Fruit fly (Drosophila melanogaster) whole organism, pupa: Measurements from ENCODE around the gene eca.

ENCODE experiments used
- CG10348 ChIP-seq: fragments of 200-800 bp; sonication (Bioruptor generic); IDR thresholded peaks from 2 replicates; pipeline ENCODE4 v1.3.6; 2022; ENCODE audit warnings: missing biosample characterization, missing genetic modification characterization
- CG12605 ChIP-seq: fragments of 200-800 bp; sonication (Bioruptor generic); IDR thresholded peaks from 2 replicates; pipeline ENCODE4 v1.3.6; 2022; ENCODE audit warnings: missing biosample characterization, missing genetic modification characterization
- CG13204 ChIP-seq: fragments of 200-800 bp; sonication (Bioruptor generic); optimal IDR thresholded peaks from 2 replicates; lab custom pipeline; 2018; ENCODE audit warnings: missing biosample characterization, mild to moderate bottlenecking, missing genetic modification characterization, moderate library complexity
- CG14655 ChIP-seq: fragments of 200-800 bp; sonication (Bioruptor generic); optimal IDR thresholded peaks from 3 replicates; lab custom pipeline; 2017; ENCODE audit warnings: mild to moderate bottlenecking, missing biosample characterization, missing genetic modification reagents, missing genetic modification characterization
- CG15710 ChIP-seq: fragments of 200-800 bp; sonication (Bioruptor generic); optimal IDR thresholded peaks from 2 replicates; lab custom pipeline; 2018; ENCODE audit warnings: missing biosample characterization, mild to moderate bottlenecking, missing genetic modification characterization, moderate library complexity
- CG17806 ChIP-seq: fragments of 200-800 bp; sonication (Bioruptor generic); optimal IDR thresholded peaks from 2 replicates; lab custom pipeline; 2018; ENCODE audit warnings: missing biosample characterization, mild to moderate bottlenecking, missing genetic modification characterization, moderate library complexity
- CG32121 ChIP-seq: fragments of 200-800 bp; sonication (Bioruptor generic); IDR thresholded peaks from 2 replicates; pipeline ENCODE4 v1.3.6; 2022; ENCODE audit warnings: missing biosample characterization, missing genetic modification characterization
- CG34367 ChIP-seq: fragments of 200-800 bp; sonication (Bioruptor generic); optimal IDR thresholded peaks from 2 replicates; lab custom pipeline; 2018; ENCODE audit warnings: missing biosample characterization, mild to moderate bottlenecking, missing genetic modification characterization
- CG4496 ChIP-seq: fragments of 200-800 bp; sonication (Bioruptor generic); IDR thresholded peaks from 3 replicates; pipeline ENCODE4 v1.3.6; 2022; ENCODE audit warnings: missing biosample characterization, missing genetic modification characterization
- CG8159 ChIP-seq: fragments of 200-800 bp; sonication (Bioruptor generic); optimal IDR thresholded peaks from 3 replicates; lab custom pipeline; 2018; ENCODE audit warnings: missing biosample characterization, mild to moderate bottlenecking, missing genetic modification characterization, moderate library complexity
- CG8301 ChIP-seq: fragments of 200-800 bp; sonication (Bioruptor generic); optimal IDR thresholded peaks from 2 replicates; lab custom pipeline; 2018; ENCODE audit warnings: missing biosample characterization, mild to moderate bottlenecking, missing genetic modification characterization
- CG9948 ChIP-seq: fragments of 200-800 bp; sonication (Bioruptor generic); optimal IDR thresholded peaks from 2 replicates; lab custom pipeline; 2018; ENCODE audit warnings: missing biosample characterization, mild to moderate bottlenecking, missing genetic modification characterization, moderate library complexity
- D1 ChIP-seq: fragments of 200-800 bp; sonication (Bioruptor generic); optimal IDR thresholded peaks from 2 replicates; lab custom pipeline; 2018; ENCODE audit warnings: missing biosample characterization, mild to moderate bottlenecking, missing genetic modification characterization, moderate library complexity
- EcR ChIP-seq: fragments of 200-800 bp; sonication (Bioruptor generic); optimal IDR thresholded peaks from 3 replicates; lab custom pipeline; 2019; ENCODE audit warnings: missing biosample characterization, missing genetic modification characterization, mild to moderate bottlenecking, moderate library complexity, missing genetic modification reagents
- Ets98B ChIP-seq: fragments of 200-800 bp; sonication (Bioruptor generic); IDR thresholded peaks from 2 replicates; pipeline ENCODE4 v1.3.6; 2022; ENCODE audit warnings: missing biosample characterization, missing genetic modification characterization
- Pif1A ChIP-seq: fragments of 200-800 bp; sonication (Bioruptor generic); optimal IDR thresholded peaks from 3 replicates; lab custom pipeline; 2016; ENCODE audit warnings: missing biosample characterization, missing genetic modification characterization
- Pif1B ChIP-seq: fragments of 200-800 bp; sonication (Bioruptor generic); optimal IDR thresholded peaks from 3 replicates; lab custom pipeline; 2016; ENCODE audit warnings: missing biosample characterization, missing genetic modification characterization
- Snoo ChIP-seq: fragments of 200-800 bp; sonication (Bioruptor generic); optimal IDR thresholded peaks from 3 replicates; lab custom pipeline; 2017; ENCODE audit warnings: missing biosample characterization, mild to moderate bottlenecking, missing genetic modification characterization, inconsistent platforms
- fd96Ca ChIP-seq: fragments of 200-800 bp; sonication (Bioruptor generic); IDR thresholded peaks from 3 replicates; pipeline ENCODE4 v1.3.6; 2022; ENCODE audit warnings: missing biosample characterization, missing genetic modification characterization
- gl ChIP-seq: fragments of 200-800 bp; sonication (Bioruptor generic); optimal IDR thresholded peaks from 2 replicates; lab custom pipeline; 2018; ENCODE audit warnings: missing biosample characterization, mild to moderate bottlenecking, missing genetic modification characterization
- rn ChIP-seq: fragments of 200-800 bp; sonication (Bioruptor generic); IDR thresholded peaks from 2 replicates; pipeline ENCODE4 v1.3.6; 2022; ENCODE audit warnings: missing biosample characterization, missing genetic modification characterization

The eca gene

DNA sequence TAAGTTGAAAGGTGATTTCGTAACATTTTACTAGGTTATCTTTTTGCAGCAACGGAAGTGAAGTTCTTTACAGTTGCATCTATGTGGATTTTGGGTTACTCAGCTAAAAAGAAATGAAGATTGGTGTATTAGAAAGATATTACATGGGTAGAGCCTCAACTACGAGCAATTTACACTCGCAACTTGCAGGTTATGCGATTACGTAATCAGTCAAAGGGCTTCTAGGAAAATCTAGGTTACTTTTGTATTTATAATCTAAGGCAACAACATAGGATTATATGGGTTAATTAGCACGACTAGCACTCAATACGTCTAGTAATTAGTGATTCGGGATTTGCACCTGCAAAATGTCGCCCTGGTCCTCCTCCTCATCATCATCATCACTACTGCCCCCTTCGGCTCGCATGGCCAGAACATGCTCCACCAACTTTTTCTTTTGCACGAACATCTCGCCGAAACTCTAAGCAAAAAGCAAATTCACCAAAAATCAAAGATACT lies 11.0 kb downstream of the eca start, which contains the start of gene Dhc1:
Gene Dhc1 (minus strand): TSS at position 448 of the 498 bp plus-strand sequence.
- TF ChIP-seq rn (GFP tag; lab: Robert Waterston, UW) (no peak), CG13204 (GFP tag; lab: Kevin White, UChicago) (no peak), gl (tag; lab: Kevin White, UChicago) (no peak)

DNA sequence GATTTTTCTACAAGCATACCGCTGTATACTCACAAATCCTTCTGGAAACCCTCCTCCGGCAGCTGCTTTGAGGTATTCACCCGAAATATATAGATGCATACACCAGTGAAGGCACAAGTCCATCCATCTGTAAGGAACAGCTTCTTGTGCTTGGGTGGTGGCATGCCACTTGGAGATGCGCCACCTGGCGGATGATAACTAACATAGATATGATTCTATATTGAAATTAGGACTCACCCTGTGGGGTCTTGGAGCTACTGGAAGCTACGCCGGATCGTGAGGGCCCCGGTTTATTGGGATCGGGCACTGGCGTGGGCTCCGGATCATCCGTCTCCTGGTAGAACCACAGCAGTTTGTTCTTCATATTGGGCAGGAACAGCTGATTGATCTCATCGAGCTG lies 12.1 kb downstream of the eca start:
- no peak for TF ChIP-seq Pif1A (GFP tag; lab: Kevin White, UChicago)

DNA sequence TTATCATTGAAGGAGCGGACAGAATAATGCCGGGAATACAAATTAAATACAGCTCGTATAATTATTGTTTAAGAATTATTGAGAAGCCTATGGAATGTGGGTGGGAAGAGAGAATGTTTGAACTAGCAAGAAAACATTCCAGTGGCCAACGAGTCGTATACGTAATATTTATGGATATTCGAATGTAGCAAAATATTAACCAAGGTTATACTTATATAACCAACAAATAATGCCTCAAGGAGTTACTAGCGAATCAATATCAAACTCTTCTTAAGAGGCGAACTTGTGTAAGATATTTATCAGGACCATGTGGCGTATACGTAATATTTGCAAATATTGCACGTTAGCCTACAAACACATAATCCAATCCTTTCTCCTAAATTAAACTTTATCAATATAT lies 19.9 kb downstream of the eca start:
- TF ChIP-seq CG10348 (GFP tag; lab: Robert Waterston, UW), result no peak
- no peak for TF ChIP-seq CG8159 (tag; lab: Kevin White, UChicago)

DNA sequence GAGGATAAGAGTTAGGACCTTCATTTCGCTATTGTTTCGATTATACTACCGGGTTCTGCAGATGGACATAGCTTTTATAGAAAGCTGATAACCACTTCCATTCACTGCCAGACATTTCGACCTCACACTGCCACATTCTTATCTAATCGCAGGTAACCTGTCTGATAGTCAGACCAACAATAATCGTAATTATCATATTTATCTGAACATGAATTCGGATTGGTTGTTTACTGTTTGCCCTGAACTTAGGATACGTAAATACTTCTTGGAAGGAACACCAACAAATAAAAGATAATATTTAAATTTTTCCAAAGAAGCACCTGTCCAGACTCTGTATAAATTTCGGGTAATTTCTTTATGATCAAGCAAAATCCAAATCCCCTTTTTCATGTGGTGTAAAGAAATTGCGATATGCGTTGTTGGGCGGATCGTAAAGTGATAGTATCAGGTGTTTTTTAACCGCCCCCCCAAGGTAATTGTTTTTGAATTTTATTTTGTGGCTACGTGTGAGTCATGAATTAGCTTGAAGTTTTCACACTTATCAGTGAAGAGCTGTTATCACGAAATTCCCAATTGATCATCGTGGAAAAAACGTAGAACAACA lies 39.1 kb downstream of the eca start, which contains the start of gene Fst:
Gene Fst (minus strand): TSS at position 51 of the 604 bp plus-strand sequence.
- TF ChIP-seq EcR (no peak), CG14655 (GFP tag; lab: Kevin White, UChicago) (no peak), D1 (tag; lab: Kevin White, UChicago) (no peak), CG32121 (GFP tag; lab: Robert Waterston, UW) (no peak), CG34367 (tag; lab: Kevin White, UChicago) (no peak), CG8159 (tag; lab: Kevin White, UChicago) (no peak), gl (tag; lab: Kevin White, UChicago) (no peak), CG12605 (no peak), CG17806 (tag; lab: Kevin White, UChicago) (no peak), CG4496 (GFP tag; lab: Robert Waterston, UW) (no peak), Pif1A (GFP tag; lab: Kevin White, UChicago) (no peak), CG15710 (no peak), Ets98B (no peak), CG9948 (no peak), CG10348 (GFP tag; lab: Robert Waterston, UW) (no peak), Pif1B (no peak), CG13204 (GFP tag; lab: Kevin White, UChicago) (no peak), Snoo (tag; lab: Kevin White, UChicago) (no peak), CG8301 (tag; lab: Kevin White, UChicago) (no peak)

DNA sequence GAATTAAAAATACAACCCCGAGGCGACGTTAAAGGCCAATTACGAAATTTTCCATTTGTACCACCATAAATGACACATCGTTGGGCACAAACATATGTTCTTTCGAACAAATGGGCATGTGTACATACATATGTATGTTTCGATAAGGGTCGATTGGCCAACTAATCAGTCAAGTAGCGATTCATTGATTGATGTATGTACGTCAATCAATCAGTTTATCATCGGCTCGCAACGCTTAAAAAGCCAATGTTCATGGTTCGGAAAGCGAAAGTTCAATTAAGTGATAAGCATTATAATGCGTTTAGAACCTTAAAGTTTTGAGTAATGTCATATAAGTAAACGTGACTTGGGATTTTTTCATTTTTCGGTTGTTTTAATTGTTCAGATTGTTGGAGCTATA lies 40.7 kb downstream of the eca start:
- TF ChIP-seq Ets98B (no peak), EcR (no peak), D1 (tag; lab: Kevin White, UChicago) (no peak), CG8159 (tag; lab: Kevin White, UChicago) (no peak), CG12605 (no peak), CG9948 (no peak), CG14655 (GFP tag; lab: Kevin White, UChicago) (no peak), CG10348 (GFP tag; lab: Robert Waterston, UW) (no peak), CG17806 (tag; lab: Kevin White, UChicago) (no peak), CG15710 (no peak), Snoo (tag; lab: Kevin White, UChicago) (no peak), Pif1A (GFP tag; lab: Kevin White, UChicago) (no peak), CG32121 (GFP tag; lab: Robert Waterston, UW) (no peak), CG13204 (GFP tag; lab: Kevin White, UChicago) (no peak)
- TF ChIP-seq, all 21 proteins: peak for 0

DNA sequence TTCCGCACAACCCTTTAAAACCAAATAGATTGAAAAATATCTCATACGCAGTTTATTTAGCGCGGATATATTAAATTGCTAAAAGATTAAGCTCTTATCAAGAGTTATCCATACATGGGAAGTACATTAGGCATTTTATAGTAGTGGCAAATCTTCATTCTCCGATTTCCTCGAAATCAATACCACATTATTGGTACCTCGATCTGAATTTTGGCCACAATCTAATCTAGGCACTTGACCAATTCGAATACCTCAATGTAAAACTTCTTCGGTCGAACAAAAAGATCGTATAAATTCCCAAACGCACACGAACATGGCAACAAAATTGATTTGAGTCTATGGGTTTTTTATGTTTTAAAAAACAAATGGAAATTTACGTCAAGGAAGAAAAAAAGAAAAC lies 41.3 kb downstream of the eca start:
- TF ChIP-seq CG9948 (no peak), CG8301 (tag; lab: Kevin White, UChicago) (no peak), Pif1B (no peak), Ets98B (no peak), Snoo (tag; lab: Kevin White, UChicago) (no peak), rn (GFP tag; lab: Robert Waterston, UW) (no peak), CG4496 (GFP tag; lab: Robert Waterston, UW) (no peak), Pif1A (GFP tag; lab: Kevin White, UChicago) (no peak), CG12605 (no peak), D1 (tag; lab: Kevin White, UChicago) (no peak), CG10348 (GFP tag; lab: Robert Waterston, UW) (no peak), fd96Ca (no peak), CG34367 (tag; lab: Kevin White, UChicago) (no peak), gl (tag; lab: Kevin White, UChicago) (no peak), CG14655 (GFP tag; lab: Kevin White, UChicago) (no peak), CG17806 (tag; lab: Kevin White, UChicago) (no peak), CG13204 (GFP tag; lab: Kevin White, UChicago) (no peak), CG32121 (GFP tag; lab: Robert Waterston, UW) (no peak), CG8159 (tag; lab: Kevin White, UChicago) (no peak), EcR (no peak)

DNA sequence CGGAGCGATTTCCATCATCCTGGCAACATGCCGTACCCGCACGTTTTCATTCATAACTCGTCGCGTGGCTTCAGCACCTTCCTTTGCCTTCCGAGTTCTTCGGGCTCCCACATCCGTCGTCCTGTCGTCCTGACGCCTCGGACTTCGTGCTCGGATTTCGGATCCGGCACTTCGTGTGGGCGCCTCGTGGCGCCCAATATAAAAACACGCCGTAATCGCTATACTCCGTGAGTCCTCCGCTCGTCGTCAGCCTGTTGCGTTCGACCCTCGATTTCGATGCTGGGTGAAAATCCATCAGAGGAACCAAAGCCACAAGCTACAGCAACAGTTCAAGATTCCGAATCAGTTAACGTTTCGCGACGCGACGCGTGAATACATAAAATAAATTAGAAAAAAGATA lies 45.0 kb downstream of the eca start:
- TF ChIP-seq CG13204 (GFP tag; lab: Kevin White, UChicago), result no peak
- no peak for TF ChIP-seq CG14655 (GFP tag; lab: Kevin White, UChicago)
- TF ChIP-seq CG12605, result no peak
- no peak for TF ChIP-seq fd96Ca
- no peak for TF ChIP-seq CG10348 (GFP tag; lab: Robert Waterston, UW)
- TF ChIP-seq Pif1A (GFP tag; lab: Kevin White, UChicago), result no peak
- TF ChIP-seq Snoo (tag; lab: Kevin White, UChicago), result no peak
- TF ChIP-seq CG8301 (tag; lab: Kevin White, UChicago), result no peak
- no peak for TF ChIP-seq EcR
- TF ChIP-seq CG4496 (GFP tag; lab: Robert Waterston, UW), result no peak
- TF ChIP-seq Ets98B, result no peak
- TF ChIP-seq, all 21 proteins: peak for 0
